Worm (Caenorhabditis elegans) whole organism, L3 larva: ENCODE data around the gene srz-94.

Experiments used
- ceh-82 ChIP-seq: fragments of 150-350 bp; optimal IDR thresholded peaks from 2 replicates; lab custom pipeline; 2014; ENCODE audit warnings: missing biosample characterization, missing genetic modification characterization
- elt-3 ChIP-seq, 3 experiments: fragments of 150-350 bp in 1 of 3; sonication (generic microtip) in 2 of 3; optimal IDR thresholded peaks; 2 replicates in 2 of 3; 4 replicates in 1 of 3; lab custom pipeline; 2014 to 2017; ENCODE audit warnings: missing biosample characterization in 3 of 3, missing genetic modification characterization in 3 of 3
- unc-62 ChIP-seq: fragments of 150-350 bp; sonication (generic microtip); optimal IDR thresholded peaks from 4 replicates; lab custom pipeline; 2014; ENCODE audit warnings: missing biosample characterization, missing genetic modification reagents, missing genetic modification characterization

- TF ChIP-seq unc-62 (GFP tag; lab: Kevin White, UChicago) (no peak), ceh-82 (tag; lab: Kevin White, UChicago) (no peak), elt-3 (tag; optimal IDR thresholded peaks at IDR 0.05; lab: Kevin White, UChicago) (no peak)
Measured at ce11 chrV:17008302-17008701, 27.4 kb downstream of the srz-94 start, which contains the start of gene sri-69.
